Fruit fly (Drosophila melanogaster) whole organism, wandering third instar larva: ENCODE measurements around the gene GluProRS.
A peak's percentile ranks its signal among the peaks of the same experiment; 100 is the strongest.

Source experiments
- CG32264 ChIP-seq: fragments of 200-800 bp; sonication (Bioruptor generic); optimal IDR thresholded peaks from 2 replicates; lab custom pipeline; 2016; ENCODE audit warnings: missing biosample characterization, missing genetic modification characterization
- Hr83 ChIP-seq: fragments of 200-300 bp; sonication (Bioruptor generic); optimal IDR thresholded peaks from 2 replicates; lab custom pipeline; 2016; ENCODE audit warnings: missing biosample characterization, mild to moderate bottlenecking, missing genetic modification characterization, moderate library complexity; ENCODE audit not compliant: poor library complexity, severe bottlenecking
- OdsH ChIP-seq: fragments of 200-800 bp; sonication (Bioruptor generic); optimal IDR thresholded peaks from 2 replicates; lab custom pipeline; 2016; ENCODE audit warnings: missing biosample characterization, mild to moderate bottlenecking, missing genetic modification characterization
- Rel ChIP-seq, 2 experiments: fragments of 200-800 bp; sonication (Bioruptor generic) in 1 of 2; optimal IDR thresholded peaks; 2 replicates in 1 of 2; 3 replicates in 1 of 2; lab custom pipeline; 2016 to 2019; ENCODE audit warnings: mild to moderate bottlenecking in 2 of 2, missing biosample characterization in 2 of 2, missing genetic modification characterization in 2 of 2, moderate library complexity in 1 of 2
- br ChIP-seq: fragments of 200-800 bp; sonication (Bioruptor generic); optimal IDR thresholded peaks from 2 replicates; lab custom pipeline; 2016; ENCODE audit warnings: missing biosample characterization, missing genetic modification characterization
- pan ChIP-seq: fragments of >200 bp; optimal IDR thresholded peaks from 2 replicates; lab custom pipeline; 2017
- tai ChIP-seq: sonication (Bioruptor generic); optimal IDR thresholded peaks from 2 replicates; lab custom pipeline; 2016; ENCODE audit warnings: missing biosample characterization, missing genetic modification characterization
- woc ChIP-seq: sonication (Bioruptor generic); optimal IDR thresholded peaks from 2 replicates; lab custom pipeline; 2016; ENCODE audit warnings: missing biosample characterization, mild to moderate bottlenecking, missing genetic modification characterization

Gene GluProRS

dm6 chr3R:23903425-23903824 is 54.8 kb downstream of the GluProRS start:
- TF ChIP-seq Rel (GFP tag; optimal IDR thresholded peaks at IDR 0.05; lab: Kevin White, UChicago), result no peak
- TF ChIP-seq Rel (tag; optimal IDR thresholded peaks at IDR 0.05; lab: Kevin White, UChicago), result peak; percentile 71
- TF ChIP-seq tai (GFP tag; lab: Kevin White, UChicago), result no peak
- no peak for TF ChIP-seq OdsH (GFP tag; lab: Kevin White, UChicago)
- no peak for TF ChIP-seq woc
- TF ChIP-seq Hr83 (GFP tag; lab: Kevin White, UChicago), result no peak
- no peak for TF ChIP-seq pan (lab: Kevin White, UChicago)
- TF ChIP-seq br (GFP tag; lab: Kevin White, UChicago), result no peak

- TF ChIP-seq CG32264 (no peak), Rel (GFP tag; optimal IDR thresholded peaks at IDR 0.05; lab: Kevin White, UChicago) (no peak), Rel (tag; optimal IDR thresholded peaks at IDR 0.05; lab: Kevin White, UChicago) (peak; percentile 26)
These were observed 55.6 kb downstream of the GluProRS start for dm6 chr3R:23902557-23902956.
